Fruit fly (Drosophila melanogaster): ENCODE results near the gene Sirup.

- TF ChIP-seq Myc (optimal IDR thresholded peaks at IDR 0.05) (no peak), jim (GFP tag; optimal IDR thresholded peaks at IDR 0.05) (no peak), usp (GFP tag; optimal IDR thresholded peaks at IDR 0.05) (no peak), pan (optimal IDR thresholded peaks at IDR 0.05) (no peak), fru (GFP tag; optimal IDR thresholded peaks at IDR 0.05) (no peak), h (GFP tag; optimal IDR thresholded peaks at IDR 0.05) (no peak), Dfd (GFP tag; optimal IDR thresholded peaks at IDR 0.05) (no peak), dl (GFP tag; optimal IDR thresholded peaks at IDR 0.05; ENCODE audit: insufficient read depth in 1 of 2, partially characterized antibody in 2 of 2) (no peak), Abd-B (GFP tag; optimal IDR thresholded peaks at IDR 0.05) (no peak), sage (GFP tag; optimal IDR thresholded peaks at IDR 0.05) (no peak), OdsH (GFP tag; optimal IDR thresholded peaks at IDR 0.05) (no peak), lola (GFP tag; optimal IDR thresholded peaks at IDR 0.05) (no peak), brk (GFP tag; optimal IDR thresholded peaks at IDR 0.05) (no peak)
Observed at dm6 chr2L:8024325-8024724, 25.7 kb downstream of the Sirup start.

Measured in whole organism, wandering third instar larva.